Worm (Caenorhabditis elegans) whole organism, L4 larva: ENCODE data around the gene pros-1.

ENCODE experiments used
- D1046.2 ChIP-seq: fragments of 200-800 bp; sonication (Bioruptor generic); IDR thresholded peaks from 2 replicates; pipeline ENCODE4 v1.3.6; 2022; ENCODE audit warnings: missing genetic modification characterization, missing compliant biosample characterization
- F10B5.3 ChIP-seq: sonication (generic microtip); optimal IDR thresholded peaks from 2 replicates; lab custom pipeline; 2016; ENCODE audit warnings: mild to moderate bottlenecking, missing genetic modification characterization, missing compliant biosample characterization
- F44E2.7 ChIP-seq: fragments of 200-800 bp; sonication (Bioruptor generic); IDR thresholded peaks from 2 replicates; pipeline ENCODE4 v2.1.2; 2022; ENCODE audit warnings: missing genetic modification characterization, missing compliant biosample characterization
- ZK337.2 ChIP-seq: fragments of 200-800 bp; sonication (Bioruptor generic); IDR thresholded peaks from 2 replicates; pipeline ENCODE4 v1.3.6; 2022; ENCODE audit warnings: missing genetic modification reagents, missing genetic modification characterization, missing compliant biosample characterization
- aha-1 ChIP-seq: fragments of 150-350 bp; peaks from one replicate; lab custom pipeline; 2014; ENCODE audit warnings: missing biosample characterization, missing genetic modification characterization
- arid-1 ChIP-seq: fragments of 200-800 bp; sonication (Bioruptor generic); conservative IDR thresholded peaks from 2 replicates; pipeline ENCODE4 v1.3.6; 2022; ENCODE audit warnings: missing genetic modification reagents, missing genetic modification characterization, missing compliant biosample characterization
- attf-4 ChIP-seq: sonication (generic microtip); optimal IDR thresholded peaks from 3 replicates; lab custom pipeline; 2017; ENCODE audit warnings: missing biosample characterization, missing genetic modification characterization
- ceh-62 ChIP-seq: sonication (generic microtip); optimal IDR thresholded peaks from 2 replicates; lab custom pipeline; 2017; ENCODE audit warnings: missing biosample characterization, missing genetic modification characterization
- ces-1 ChIP-seq: fragments of 150-350 bp; sonication (generic microtip); optimal IDR thresholded peaks from 4 replicates; lab custom pipeline; 2014; ENCODE audit warnings: missing biosample characterization, missing genetic modification reagents, missing genetic modification characterization
- dmd-6 ChIP-seq: fragments of 200-800 bp; sonication (Bioruptor generic); IDR thresholded peaks from 2 replicates; pipeline ENCODE4 v1.3.6; 2022; ENCODE audit warnings: missing genetic modification reagents, missing genetic modification characterization, missing compliant biosample characterization
- dpl-1 ChIP-seq: fragments of 150-350 bp; optimal IDR thresholded peaks from 2 replicates; lab custom pipeline; 2014; ENCODE audit warnings: missing biosample characterization, missing genetic modification reagents, missing genetic modification characterization
- dve-1 ChIP-seq: sonication (generic microtip); optimal IDR thresholded peaks from 2 replicates; lab custom pipeline; 2017; ENCODE audit warnings: antibody characterized with exemption, mild to moderate bottlenecking, missing genetic modification characterization, missing compliant biosample characterization; ENCODE audit not compliant: insufficient read depth
- hif-1 ChIP-seq, 2 experiments: sonication (generic microtip); optimal IDR thresholded peaks; 2 replicates each; lab custom pipeline; 2016 to 2017; ENCODE audit warnings: missing compliant biosample characterization in 2 of 2, missing genetic modification characterization in 2 of 2, missing genetic modification reagents in 2 of 2, missing genotype in 2 of 2, mild to moderate bottlenecking in 1 of 2
- hlh-11 ChIP-seq: fragments of 200-800 bp; sonication (Bioruptor generic); optimal IDR thresholded peaks from 2 replicates; lab custom pipeline; 2018; ENCODE audit warnings: mild to moderate bottlenecking, missing genetic modification characterization, missing compliant biosample characterization
- hlh-30 ChIP-seq: sonication (generic microtip); optimal IDR thresholded peaks from 2 replicates; lab custom pipeline; 2017; ENCODE audit warnings: antibody characterized with exemption, mild to moderate bottlenecking, missing genetic modification characterization, missing compliant biosample characterization; ENCODE audit not compliant: insufficient read depth
- hmg-1.1 ChIP-seq: fragments of 200-800 bp; sonication (Bioruptor generic); IDR thresholded peaks from 2 replicates; pipeline ENCODE4 v1.3.6; 2022; ENCODE audit warnings: missing genetic modification reagents, missing genetic modification characterization, missing compliant biosample characterization
- lin-38 ChIP-seq: fragments of 200-800 bp; sonication (Bioruptor generic); IDR thresholded peaks from 2 replicates; pipeline ENCODE4 v1.3.6; 2022; ENCODE audit warnings: missing genetic modification reagents, missing genetic modification characterization, missing compliant biosample characterization
- lsy-2 ChIP-seq, 2 experiments: fragments of 150-350 bp in 1 of 2; sonication (generic microtip) in 1 of 2; optimal IDR thresholded peaks; 2 replicates each; lab custom pipeline; 2014 to 2017; ENCODE audit warnings: missing biosample characterization in 2 of 2, missing genetic modification characterization in 2 of 2
- mep-1 ChIP-seq: fragments of 150-350 bp; sonication (generic microtip); optimal IDR thresholded peaks from 3 replicates; lab custom pipeline; 2014; ENCODE audit warnings: missing biosample characterization, missing genetic modification characterization
- mes-2 ChIP-seq: sonication (generic microtip); optimal IDR thresholded peaks from 2 replicates; lab custom pipeline; 2016; ENCODE audit warnings: missing genotype, mild to moderate bottlenecking, missing genetic modification characterization, missing compliant biosample characterization; ENCODE audit not compliant: poor library complexity, severe bottlenecking
- mxl-3 ChIP-seq: fragments of 200-800 bp; sonication (Bioruptor generic); optimal IDR thresholded peaks from 2 replicates; lab custom pipeline; 2018; ENCODE audit warnings: mild to moderate bottlenecking, missing genetic modification characterization, missing compliant biosample characterization
- nhr-10 ChIP-seq: fragments of 150-350 bp; optimal IDR thresholded peaks from 2 replicates; lab custom pipeline; 2014; ENCODE audit warnings: missing biosample characterization, missing genetic modification characterization
- nhr-237 ChIP-seq: sonication (generic microtip); optimal IDR thresholded peaks from 2 replicates; lab custom pipeline; 2017; ENCODE audit warnings: missing biosample characterization, missing genetic modification characterization
- nhr-28 ChIP-seq: fragments of 150-350 bp; optimal IDR thresholded peaks from 2 replicates; lab custom pipeline; 2014; ENCODE audit warnings: missing biosample characterization, missing genetic modification characterization
- nhr-41 ChIP-seq: fragments of 200-800 bp; sonication (Bioruptor generic); IDR thresholded peaks from 2 replicates; pipeline ENCODE4 v1.3.6; 2022; ENCODE audit warnings: missing genetic modification reagents, missing genetic modification characterization, missing compliant biosample characterization
- nhr-6 ChIP-seq: fragments of 150-350 bp; optimal IDR thresholded peaks from 2 replicates; lab custom pipeline; 2014; ENCODE audit warnings: missing biosample characterization, missing genetic modification characterization
- nhr-76 ChIP-seq: fragments of 150-350 bp; optimal IDR thresholded peaks from 2 replicates; lab custom pipeline; 2014; ENCODE audit warnings: missing biosample characterization, missing genetic modification characterization
- nhr-77 ChIP-seq: fragments of 150-350 bp; optimal IDR thresholded peaks from 2 replicates; lab custom pipeline; 2014; ENCODE audit warnings: missing biosample characterization, missing genetic modification characterization
- pha-4 ChIP-seq, 2 experiments: fragments of 150-350 bp in 1 of 2; fragments of 200-800 bp in 1 of 2; sonication (Bioruptor generic) in 1 of 2; IDR thresholded peaks in 1 of 2; optimal IDR thresholded peaks in 1 of 2; 2 replicates each; pipeline versions ENCODE4 v1.3.6 to Lab custom; 2014 to 2022; ENCODE audit warnings: missing genetic modification characterization in 2 of 2, missing genetic modification reagents in 2 of 2, missing biosample characterization in 1 of 2, missing compliant biosample characterization in 1 of 2
- pqm-1 ChIP-seq: sonication (generic microtip); optimal IDR thresholded peaks from 2 replicates; lab custom pipeline; 2017; ENCODE audit warnings: missing biosample characterization, missing genetic modification characterization
- rbr-2 ChIP-seq: sonication (generic microtip); optimal IDR thresholded peaks from 2 replicates; lab custom pipeline; 2016; ENCODE audit warnings: missing genotype, missing genetic modification characterization, missing compliant biosample characterization
- skn-1 ChIP-seq: fragments of 150-350 bp; optimal IDR thresholded peaks from 2 replicates; lab custom pipeline; 2014; ENCODE audit warnings: missing biosample characterization, missing genetic modification characterization
- unc-62 ChIP-seq, 3 experiments: fragments of 150-350 bp in 1 of 3; sonication (generic microtip); optimal IDR thresholded peaks in 2 of 3; peaks in 1 of 3; 1 replicate in 1 of 3; 2 replicates in 2 of 3; lab custom pipeline; 2014 to 2017; ENCODE audit warnings: missing biosample characterization in 3 of 3, missing genetic modification characterization in 3 of 3, missing genetic modification reagents in 3 of 3, missing genotype in 1 of 3
- zag-1 ChIP-seq: fragments of 150-350 bp; optimal IDR thresholded peaks from 2 replicates; lab custom pipeline; 2014; ENCODE audit warnings: missing biosample characterization, missing genetic modification characterization
- zfp-3 ChIP-seq: fragments of 200-800 bp; sonication (Bioruptor generic); conservative IDR thresholded peaks from 2 replicates; pipeline ENCODE4 v1.3.6; 2022; ENCODE audit warnings: missing genetic modification reagents, missing genetic modification characterization, missing compliant biosample characterization

Gene pros-1

ce11 chrIII:8022077-8022476, 45.0 kb upstream of the pros-1 start, which contains the start of gene F44B9.2:
F44B9.2 (plus strand) TSS chrIII:8022463.
- TF ChIP-seq aha-1 (tag; lab: Kevin White, UChicago) (peak; percentile 46), unc-62 (GFP tag; optimal IDR thresholded peaks at IDR 0.05 in 1 of 2; lab: Kevin White, UChicago) (peak in 1 of 2 experiments; percentile 95), unc-62 (tag; optimal IDR thresholded peaks at IDR 0.05; lab: Kevin White, UChicago) (no peak), pha-4 (GFP tag; IDR thresholded peaks at IDR 0.05; lab: Robert Waterston, UW) (no peak), pha-4 (tag; optimal IDR thresholded peaks at IDR 0.05; lab: Kevin White, UChicago) (no peak)

DNA sequence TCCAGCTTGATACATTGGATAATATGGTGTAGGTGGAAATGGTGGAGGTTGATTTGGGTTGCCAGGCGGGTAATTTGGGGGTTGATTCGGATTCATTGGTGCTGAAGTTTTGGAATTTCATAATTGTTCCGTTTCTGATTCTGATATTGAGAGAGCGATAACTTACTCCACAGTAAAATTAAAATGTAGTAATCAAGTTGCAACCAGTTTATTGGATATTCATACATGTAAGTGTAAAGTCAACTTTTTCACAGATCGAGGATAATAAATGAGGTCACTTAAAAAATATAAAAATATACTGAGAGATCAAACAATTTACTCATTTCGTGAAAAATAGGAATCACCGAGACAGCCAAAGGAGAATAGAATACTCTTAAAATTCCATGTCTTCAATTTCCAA, 39.1 kb upstream of the pros-1 start, which contains the start of gene mdt-30:
mdt-30 (minus strand) TSS at position 101 of the 400 bp plus-strand sequence.
- TF ChIP-seq F10B5.3 (tag; lab: Kevin White, UChicago) (no peak), aha-1 (tag; lab: Kevin White, UChicago) (peak; percentile 28)
- TF ChIP-seq, all 104 proteins: peak for 1

- no peak for TF ChIP-seq ceh-62
- TF ChIP-seq skn-1 (tag; lab: Kevin White, UChicago), result no peak
- 0 out of 2 replicates have a peak, but pooled peaks have one; percentile 47 for TF ChIP-seq hmg-1.1 (GFP tag; lab: Robert Waterston, UW)
- TF ChIP-seq nhr-77 (tag; lab: Kevin White, UChicago), result peak; percentile 2
- TF ChIP-seq dpl-1 (GFP tag; lab: Kevin White, UChicago), result peak; percentile 87
- TF ChIP-seq rbr-2, result peak; percentile 40
- no peak for TF ChIP-seq dmd-6 (GFP tag; lab: Robert Waterston, UW)
- peak; percentile 4 for TF ChIP-seq nhr-28 (tag; lab: Kevin White, UChicago)
- TF ChIP-seq hlh-30, result peak; percentile 52
- TF ChIP-seq dve-1 (tag; lab: Kevin White, UChicago), result peak; percentile 65
- TF ChIP-seq mes-2 (tag; lab: Kevin White, UChicago), result peak; percentile 84
- TF ChIP-seq ces-1 (GFP tag; lab: Kevin White, UChicago), result no peak
- TF ChIP-seq aha-1 (tag; lab: Kevin White, UChicago), result peak; percentile 93
- TF ChIP-seq hlh-11, result no peak
- peak; percentile 5 for TF ChIP-seq nhr-6 (tag; lab: Kevin White, UChicago)
- TF ChIP-seq mxl-3 (GFP tag; lab: Kevin White, UChicago), result no peak
- TF ChIP-seq mep-1, result peak; percentile 74
- no peak for TF ChIP-seq hif-1 (tag; optimal IDR thresholded peaks at IDR 0.05; lab: Kevin White, UChicago)
- TF ChIP-seq lsy-2 (tag; optimal IDR thresholded peaks at IDR 0.05; lab: Kevin White, UChicago), result peak in 1 of 2 experiments; percentile 86
Measured at ce11 chrIII:8029487-8029886, 37.6 kb upstream of the pros-1 start, which contains the start of gene F44B9.8. F44B9.8 (minus strand) TSS chrIII:8029649.

- TF ChIP-seq nhr-10 (no peak), zag-1 (tag; lab: Kevin White, UChicago) (no peak), nhr-41 (no peak), hlh-11 (no peak), D1046.2 (no peak), dve-1 (tag; lab: Kevin White, UChicago) (no peak), nhr-237 (tag; lab: Kevin White, UChicago) (no peak), arid-1 (GFP tag; lab: Robert Waterston, UW) (no peak), pqm-1 (tag; lab: Kevin White, UChicago) (no peak), zfp-3 (GFP tag; lab: Robert Waterston, UW) (no peak), nhr-76 (tag; lab: Kevin White, UChicago) (no peak), attf-4 (no peak), F44E2.7 (no peak), lin-38 (GFP tag; lab: Robert Waterston, UW) (no peak), ZK337.2 (GFP tag; lab: Robert Waterston, UW) (no peak)
- TF ChIP-seq, all 104 proteins: peak for 0
Measured at ce11 chrIII:8030963-8031362, 36.1 kb upstream of the pros-1 start, which contains the start of gene F44B9.9. F44B9.9 (minus strand) TSS chrIII:8031063.
